Worm (Caenorhabditis elegans) whole organism, midembryonic: ENCODE measurements around the gene C01G10.10.
"Not testable (repeated sequence)": the region's sequence is repeated elsewhere in the genome, so short reads cannot be mapped to it uniquely, and the experiment has no call there.

ENCODE experiments used
- T22C8.4 ChIP-seq: fragments of 200-800 bp; sonication (Bioruptor generic); IDR thresholded peaks from 2 replicates; pipeline ENCODE4 v1.3.6; 2022; ENCODE audit warnings: missing genetic modification characterization, missing compliant biosample characterization
- cog-1 ChIP-seq: sonication (generic microtip); optimal IDR thresholded peaks from 2 replicates; lab custom pipeline; 2016; ENCODE audit warnings: missing genetic modification characterization, missing compliant biosample characterization
- flt-1 ChIP-seq: fragments of 200-800 bp; sonication (Bioruptor generic); IDR thresholded peaks from 2 replicates; pipeline ENCODE4 v1.3.6; 2022; ENCODE audit warnings: missing genetic modification characterization, missing compliant biosample characterization
- med-1 ChIP-seq: sonication (generic microtip); optimal IDR thresholded peaks from 2 replicates; lab custom pipeline; 2017; ENCODE audit warnings: missing genetic modification characterization, mild to moderate bottlenecking, missing compliant biosample characterization, antibody characterized with exemption, missing genetic modification reagents; ENCODE audit not compliant: insufficient read depth
- ref-1 ChIP-seq: fragments of 200-800 bp; sonication (Bioruptor generic); conservative IDR thresholded peaks from 2 replicates; pipeline ENCODE4 v1.3.6; 2022; ENCODE audit warnings: missing genetic modification reagents, missing genetic modification characterization, missing compliant biosample characterization
- ztf-23 ChIP-seq: fragments of 200-800 bp; sonication (Bioruptor generic); IDR thresholded peaks from 2 replicates; pipeline ENCODE4 v1.3.6; 2022; ENCODE audit warnings: missing genetic modification reagents, missing genetic modification characterization, missing compliant biosample characterization
- ztf-29 ChIP-seq: fragments of 200-800 bp; sonication (Bioruptor generic); IDR thresholded peaks from 2 replicates; pipeline ENCODE4 v1.3.6; 2022; ENCODE audit warnings: missing genetic modification reagents, missing genetic modification characterization, missing compliant biosample characterization

ce11 chrV:15115968-15116367, 33.7 kb upstream of the C01G10.10 start, which contains the start of gene T01G5.8:
- TF ChIP-seq ref-1 (GFP tag; lab: Robert Waterston, UW); ztf-29 (GFP tag; lab: Robert Waterston, UW); T22C8.4 (GFP tag; lab: Robert Waterston, UW); flt-1 (GFP tag; lab: Robert Waterston, UW); med-1 (GFP tag; lab: Kevin White, UChicago); ztf-23 (GFP tag; lab: Robert Waterston, UW); cog-1 (tag; lab: Kevin White, UChicago): not testable (repeated sequence)
